Worm (Caenorhabditis elegans) whole organism, L4 larva: ENCODE measurements around the gene cutl-19.
A peak's percentile ranks its signal among the peaks of the same experiment; 100 is the strongest.

Experiments
- F26F4.8 ChIP-seq: fragments of 200-800 bp; sonication (Bioruptor generic); conservative IDR thresholded peaks from 2 replicates; pipeline ENCODE4 v1.3.6; 2022; ENCODE audit warnings: missing genetic modification characterization, missing compliant biosample characterization
- R02D3.7 ChIP-seq: fragments of 150-350 bp; sonication (generic microtip); optimal IDR thresholded peaks from 3 replicates; lab custom pipeline; 2014; ENCODE audit warnings: missing biosample characterization, missing genetic modification characterization
- T20F7.1 ChIP-seq: fragments of 200-800 bp; sonication (Bioruptor generic); optimal IDR thresholded peaks from 2 replicates; lab custom pipeline; 2018; ENCODE audit warnings: mild to moderate bottlenecking, missing genetic modification characterization, missing compliant biosample characterization
- Y5F2A.4 ChIP-seq: fragments of 200-800 bp; sonication (Bioruptor generic); optimal IDR thresholded peaks from 2 replicates; lab custom pipeline; 2018; ENCODE audit warnings: mild to moderate bottlenecking, missing genetic modification characterization, missing compliant biosample characterization
- Y75B8A.6 ChIP-seq: fragments of 200-800 bp; sonication (Bioruptor generic); IDR thresholded peaks from 2 replicates; pipeline ENCODE4 v1.3.6; 2022; ENCODE audit warnings: missing genetic modification reagents, missing genetic modification characterization, missing compliant biosample characterization
- aly-2 ChIP-seq: sonication (generic microtip); optimal IDR thresholded peaks from 2 replicates; lab custom pipeline; 2018; ENCODE audit warnings: missing biosample characterization, missing genetic modification characterization
- ama-1 ChIP-seq: fragments of 150-350 bp; optimal IDR thresholded peaks from 2 replicates; lab custom pipeline; 2014; ENCODE audit warnings: inconsistent platforms, mixed read lengths
- arid-1 ChIP-seq: fragments of 200-800 bp; sonication (Bioruptor generic); conservative IDR thresholded peaks from 2 replicates; pipeline ENCODE4 v1.3.6; 2022; ENCODE audit warnings: missing genetic modification reagents, missing genetic modification characterization, missing compliant biosample characterization
- ceh-28 ChIP-seq: fragments of 150-350 bp; optimal IDR thresholded peaks from 2 replicates; lab custom pipeline; 2014; ENCODE audit warnings: missing biosample characterization, missing genetic modification reagents, missing genetic modification characterization
- ceh-44 ChIP-seq: fragments of 200-800 bp; sonication (Bioruptor generic); IDR thresholded peaks from 2 replicates; pipeline ENCODE4 v1.3.6; 2022; ENCODE audit warnings: missing genetic modification reagents, missing genetic modification characterization, missing compliant biosample characterization
- ces-1 ChIP-seq: fragments of 150-350 bp; sonication (generic microtip); optimal IDR thresholded peaks from 4 replicates; lab custom pipeline; 2014; ENCODE audit warnings: missing biosample characterization, missing genetic modification reagents, missing genetic modification characterization
- ctbp-1 ChIP-seq: fragments of 200-800 bp; sonication (Bioruptor generic); IDR thresholded peaks from 2 replicates; pipeline ENCODE4 v1.3.6; 2022; ENCODE audit warnings: missing genetic modification reagents, missing genetic modification characterization, missing compliant biosample characterization
- daf-12 ChIP-seq: fragments of 150-350 bp; optimal IDR thresholded peaks from 2 replicates; lab custom pipeline; 2014; ENCODE audit warnings: missing biosample characterization, missing genetic modification reagents, missing genetic modification characterization
- daf-16 ChIP-seq, 3 experiments: sonication (generic microtip); optimal IDR thresholded peaks; 2 replicates each; lab custom pipeline; 2016 to 2017; ENCODE audit warnings: missing genetic modification characterization in 3 of 3, missing genetic modification reagents in 3 of 3, mild to moderate bottlenecking in 2 of 3, missing compliant biosample characterization in 2 of 3, missing biosample characterization in 1 of 3, moderate library complexity in 1 of 3
- daf-19 ChIP-seq: fragments of 200-800 bp; sonication (Bioruptor generic); conservative IDR thresholded peaks from 2 replicates; pipeline ENCODE4 v1.3.6; 2022; ENCODE audit warnings: missing genetic modification characterization, missing compliant biosample characterization
- daf-8 ChIP-seq: fragments of 200-800 bp; sonication (Bioruptor generic); IDR thresholded peaks from 2 replicates; pipeline ENCODE4 v1.3.6; 2022; ENCODE audit warnings: missing genetic modification characterization, missing compliant biosample characterization
- dmd-6 ChIP-seq: fragments of 200-800 bp; sonication (Bioruptor generic); IDR thresholded peaks from 2 replicates; pipeline ENCODE4 v1.3.6; 2022; ENCODE audit warnings: missing genetic modification reagents, missing genetic modification characterization, missing compliant biosample characterization
- dmd-8 ChIP-seq: fragments of 200-800 bp; sonication (Bioruptor generic); IDR thresholded peaks from 2 replicates; pipeline ENCODE4 v1.3.6; 2022; ENCODE audit warnings: missing genetic modification characterization, missing compliant biosample characterization
- dmd-9 ChIP-seq: fragments of 200-800 bp; sonication (Bioruptor generic); IDR thresholded peaks from 2 replicates; pipeline ENCODE4 v1.3.6; 2022; ENCODE audit warnings: missing genetic modification reagents, missing genetic modification characterization, missing compliant biosample characterization
- dpl-1 ChIP-seq: fragments of 150-350 bp; optimal IDR thresholded peaks from 2 replicates; lab custom pipeline; 2014; ENCODE audit warnings: missing biosample characterization, missing genetic modification reagents, missing genetic modification characterization
- dve-1 ChIP-seq: sonication (generic microtip); optimal IDR thresholded peaks from 2 replicates; lab custom pipeline; 2017; ENCODE audit warnings: antibody characterized with exemption, mild to moderate bottlenecking, missing genetic modification characterization, missing compliant biosample characterization; ENCODE audit not compliant: insufficient read depth
- egl-27 ChIP-seq: sonication (generic microtip); optimal IDR thresholded peaks from 3 replicates; lab custom pipeline; 2017; ENCODE audit warnings: missing biosample characterization, missing genetic modification reagents, missing genetic modification characterization
- fos-1 ChIP-seq: fragments of 150-350 bp; optimal IDR thresholded peaks from 2 replicates; lab custom pipeline; 2014; ENCODE audit warnings: missing biosample characterization, missing genetic modification characterization
- gei-8 ChIP-seq: fragments of 200-800 bp; sonication (Bioruptor generic); optimal IDR thresholded peaks from 2 replicates; lab custom pipeline; 2018; ENCODE audit warnings: mild to moderate bottlenecking, missing genetic modification characterization, missing compliant biosample characterization
- hlh-11 ChIP-seq: fragments of 200-800 bp; sonication (Bioruptor generic); optimal IDR thresholded peaks from 2 replicates; lab custom pipeline; 2018; ENCODE audit warnings: mild to moderate bottlenecking, missing genetic modification characterization, missing compliant biosample characterization
- hlh-30 ChIP-seq: sonication (generic microtip); optimal IDR thresholded peaks from 2 replicates; lab custom pipeline; 2017; ENCODE audit warnings: antibody characterized with exemption, mild to moderate bottlenecking, missing genetic modification characterization, missing compliant biosample characterization; ENCODE audit not compliant: insufficient read depth
- jun-1 ChIP-seq: fragments of 150-350 bp; optimal IDR thresholded peaks from 2 replicates; lab custom pipeline; 2014; ENCODE audit warnings: missing biosample characterization, missing genetic modification reagents, missing genetic modification characterization
- lim-7 ChIP-seq: fragments of 200-800 bp; sonication (Bioruptor generic); IDR thresholded peaks from 2 replicates; pipeline ENCODE4 v1.3.6; 2022; ENCODE audit warnings: missing genetic modification characterization, missing compliant biosample characterization
- lin-13 ChIP-seq: fragments of 150-350 bp; optimal IDR thresholded peaks from 2 replicates; lab custom pipeline; 2014; ENCODE audit warnings: missing biosample characterization, missing genetic modification reagents, missing genetic modification characterization
- mes-2 ChIP-seq: sonication (generic microtip); optimal IDR thresholded peaks from 2 replicates; lab custom pipeline; 2016; ENCODE audit warnings: missing genotype, mild to moderate bottlenecking, missing genetic modification characterization, missing compliant biosample characterization; ENCODE audit not compliant: poor library complexity, severe bottlenecking
- mxl-3 ChIP-seq: fragments of 200-800 bp; sonication (Bioruptor generic); optimal IDR thresholded peaks from 2 replicates; lab custom pipeline; 2018; ENCODE audit warnings: mild to moderate bottlenecking, missing genetic modification characterization, missing compliant biosample characterization
- nhr-237 ChIP-seq: sonication (generic microtip); optimal IDR thresholded peaks from 2 replicates; lab custom pipeline; 2017; ENCODE audit warnings: missing biosample characterization, missing genetic modification characterization
- nhr-25 ChIP-seq: sonication (generic microtip); optimal IDR thresholded peaks from 2 replicates; lab custom pipeline; 2017; ENCODE audit warnings: missing genetic modification characterization, mild to moderate bottlenecking, missing compliant biosample characterization, antibody characterized with exemption, moderate library complexity, borderline replicate concordance; ENCODE audit not compliant: insufficient read depth
- nhr-41 ChIP-seq: fragments of 200-800 bp; sonication (Bioruptor generic); IDR thresholded peaks from 2 replicates; pipeline ENCODE4 v1.3.6; 2022; ENCODE audit warnings: missing genetic modification reagents, missing genetic modification characterization, missing compliant biosample characterization
- nhr-77 ChIP-seq: fragments of 150-350 bp; optimal IDR thresholded peaks from 2 replicates; lab custom pipeline; 2014; ENCODE audit warnings: missing biosample characterization, missing genetic modification characterization
- pha-4 ChIP-seq, 2 experiments: fragments of 150-350 bp in 1 of 2; fragments of 200-800 bp in 1 of 2; sonication (Bioruptor generic) in 1 of 2; IDR thresholded peaks in 1 of 2; optimal IDR thresholded peaks in 1 of 2; 2 replicates each; pipeline versions ENCODE4 v1.3.6 to Lab custom; 2014 to 2022; ENCODE audit warnings: missing genetic modification characterization in 2 of 2, missing genetic modification reagents in 2 of 2, missing biosample characterization in 1 of 2, missing compliant biosample characterization in 1 of 2
- pqm-1 ChIP-seq: sonication (generic microtip); optimal IDR thresholded peaks from 2 replicates; lab custom pipeline; 2017; ENCODE audit warnings: missing biosample characterization, missing genetic modification characterization
- saeg-2 ChIP-seq: fragments of 200-800 bp; sonication (Bioruptor generic); IDR thresholded peaks from 2 replicates; pipeline ENCODE4 v1.3.6; 2022; ENCODE audit warnings: missing genetic modification reagents, missing genetic modification characterization, missing compliant biosample characterization
- sdz-12 ChIP-seq: fragments of 200-800 bp; sonication (Bioruptor generic); optimal IDR thresholded peaks from 2 replicates; lab custom pipeline; 2018; ENCODE audit warnings: mild to moderate bottlenecking, missing genetic modification characterization, missing compliant biosample characterization
- tag-97 ChIP-seq: fragments of 200-800 bp; sonication (Bioruptor generic); IDR thresholded peaks from 2 replicates; pipeline ENCODE4 v1.3.6; 2022; ENCODE audit warnings: missing genetic modification characterization, missing compliant biosample characterization
- tra-1 ChIP-seq: fragments of 200-800 bp; sonication (Bioruptor generic); IDR thresholded peaks from 2 replicates; pipeline ENCODE4 v1.3.6; 2022; ENCODE audit warnings: missing genetic modification reagents, missing genetic modification characterization, missing compliant biosample characterization
- unc-130 ChIP-seq: sonication (generic microtip); optimal IDR thresholded peaks from 2 replicates; lab custom pipeline; 2016; ENCODE audit warnings: missing genetic modification reagents, missing genetic modification characterization, missing compliant biosample characterization
- unc-62 ChIP-seq, 3 experiments: fragments of 150-350 bp in 1 of 3; sonication (generic microtip); optimal IDR thresholded peaks in 2 of 3; peaks in 1 of 3; 1 replicate in 1 of 3; 2 replicates in 2 of 3; lab custom pipeline; 2014 to 2017; ENCODE audit warnings: missing biosample characterization in 3 of 3, missing genetic modification characterization in 3 of 3, missing genetic modification reagents in 3 of 3, missing genotype in 1 of 3

The cutl-19 gene

DNA sequence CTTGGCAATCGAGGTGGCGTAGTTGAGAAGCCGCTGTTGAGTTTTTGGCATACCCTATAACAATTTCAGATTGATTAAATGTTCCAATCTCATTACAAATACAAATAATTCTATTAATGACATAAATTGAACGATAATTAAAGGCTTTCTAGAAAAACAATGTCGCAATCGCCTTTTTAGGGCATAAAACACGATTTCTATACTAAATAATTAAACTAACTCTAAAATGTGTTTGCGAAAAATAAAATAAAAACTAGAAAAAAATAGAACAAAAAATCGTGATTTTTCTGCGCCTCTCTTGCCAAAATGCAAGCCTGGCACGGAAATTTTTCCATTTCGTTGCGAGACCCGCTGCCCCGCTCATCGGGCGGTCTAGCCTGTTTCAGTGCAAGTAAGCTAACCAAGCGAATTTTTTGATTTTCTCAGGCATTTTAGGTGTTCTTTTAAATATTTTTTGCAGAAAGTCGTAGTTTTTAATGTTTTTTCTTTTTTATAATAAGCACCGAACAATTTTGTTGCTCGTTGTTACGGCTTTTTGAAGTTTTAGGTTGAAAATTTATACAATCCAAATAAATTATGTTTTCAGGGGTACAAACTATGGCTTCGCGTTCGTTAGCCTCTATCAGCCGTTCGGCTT, 10.5 kb upstream of the cutl-19 start, which contains the start of the genes C34E10.12, C34E10.10 and atp-2 (continued):
- TF ChIP-seq daf-16 (GFP tag; optimal IDR thresholded peaks at IDR 0.05; lab: Kevin White, UChicago) = peak in 1 of 2 experiments; percentile 14
- peak; percentile 46 for TF ChIP-seq daf-16 (tag; optimal IDR thresholded peaks at IDR 0.05; lab: Kevin White, UChicago)
- peak; percentile 88 for TF ChIP-seq ama-1 (lab: Kevin White, UChicago)
- no peak for TF ChIP-seq lim-7 (GFP tag; lab: Robert Waterston, UW)
- peak; percentile 77 for TF ChIP-seq hlh-30 (tag; lab: Kevin White, UChicago)

ce11 chrIII:5225321-5225720, 7.9 kb upstream of the cutl-19 start, which contains the start of gene nex-1:
nex-1 (plus strand) TSS chrIII:5225621.
- no peak for TF ChIP-seq F26F4.8
- TF ChIP-seq nhr-237 (tag; lab: Kevin White, UChicago) = no peak
- peak in 1 of 2 experiments; percentile 23 for TF ChIP-seq unc-62 (GFP tag; optimal IDR thresholded peaks at IDR 0.05 in 1 of 2; lab: Kevin White, UChicago)
- no peak for TF ChIP-seq unc-62 (tag; optimal IDR thresholded peaks at IDR 0.05; lab: Kevin White, UChicago)
- no peak for TF ChIP-seq Y75B8A.6 (GFP tag; lab: Robert Waterston, UW)
- TF ChIP-seq sdz-12 (GFP tag; lab: Kevin White, UChicago) = no peak

DNA sequence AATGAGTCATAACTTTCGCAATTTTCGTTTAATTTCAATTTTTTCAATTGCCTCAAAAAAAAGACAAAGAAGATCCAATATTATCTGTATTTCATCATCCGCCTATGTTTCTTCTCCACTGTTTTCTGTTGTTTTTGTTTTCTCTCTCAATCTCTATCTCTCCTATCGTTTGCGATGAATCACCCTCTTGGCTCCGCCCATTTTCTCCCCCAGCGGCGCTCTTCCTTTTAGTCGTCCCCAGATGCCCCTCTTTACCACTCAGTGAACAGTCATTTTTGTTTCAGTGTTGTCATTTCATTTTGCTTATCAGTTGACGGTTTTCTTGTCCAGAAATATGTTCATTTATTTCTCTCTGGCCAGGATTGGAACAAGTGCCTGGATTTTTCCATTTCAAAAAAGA, 7.5 kb upstream of the cutl-19 start:
- TF ChIP-seq nhr-77 (tag; lab: Kevin White, UChicago) (peak; percentile 23), aly-2 (no peak), T20F7.1 (no peak), pha-4 (GFP tag; IDR thresholded peaks at IDR 0.05; lab: Robert Waterston, UW) (no peak), pha-4 (tag; optimal IDR thresholded peaks at IDR 0.05; lab: Kevin White, UChicago) (peak; percentile 44), dve-1 (peak; percentile 81), dmd-6 (GFP tag; lab: Robert Waterston, UW) (no peak), unc-62 (GFP tag; optimal IDR thresholded peaks at IDR 0.05 in 1 of 2; lab: Kevin White, UChicago) (no peak), unc-62 (tag; optimal IDR thresholded peaks at IDR 0.05; lab: Kevin White, UChicago) (no peak), daf-8 (GFP tag; lab: Robert Waterston, UW) (no peak), unc-130 (GFP tag; lab: Kevin White, UChicago) (no peak), ctbp-1 (no peak), lin-13 (GFP tag; lab: Kevin White, UChicago) (no peak), Y75B8A.6 (GFP tag; lab: Robert Waterston, UW) (no peak), R02D3.7 (no peak), ces-1 (GFP tag; lab: Kevin White, UChicago) (no peak), gei-8 (no peak), dmd-8 (GFP tag; lab: Robert Waterston, UW) (no peak), hlh-11 (tag; lab: Kevin White, UChicago) (peak; percentile 36), pqm-1 (peak; percentile 36), ceh-28 (tag; lab: Kevin White, UChicago) (no peak), fos-1 (no peak), arid-1 (GFP tag; lab: Robert Waterston, UW) (no peak), Y5F2A.4 (GFP tag; lab: Kevin White, UChicago) (no peak), nhr-25 (no peak), ceh-44 (GFP tag; lab: Robert Waterston, UW) (no peak), dpl-1 (GFP tag; lab: Kevin White, UChicago) (peak; percentile 1), mxl-3 (no peak), daf-19 (GFP tag; lab: Robert Waterston, UW) (no peak), jun-1 (no peak), ama-1 (lab: Kevin White, UChicago) (peak; percentile 51), egl-27 (no peak), tra-1 (GFP tag; lab: Robert Waterston, UW) (no peak), saeg-2 (GFP tag; lab: Robert Waterston, UW) (no peak), tag-97 (GFP tag; lab: Robert Waterston, UW) (no peak), dmd-9 (GFP tag; lab: Robert Waterston, UW) (no peak), nhr-237 (tag; lab: Kevin White, UChicago) (no peak), mes-2 (tag; lab: Kevin White, UChicago) (peak; percentile 21), daf-12 (no peak), nhr-41 (no peak)
